Fruit fly (Drosophila melanogaster) whole organism, embryonic: ENCODE data around the gene Hsp70Ab.

Experiments
- Abd-B ChIP-seq: fragments of 200-800 bp; sonication (Bioruptor generic); optimal IDR thresholded peaks from 2 replicates; lab custom pipeline; 2018; ENCODE audit warnings: missing biosample characterization, mild to moderate bottlenecking, missing genetic modification characterization, moderate library complexity
- Adf1 ChIP-seq: fragments of 200-800 bp; sonication (Bioruptor generic); IDR thresholded peaks from 2 replicates; pipeline ENCODE4 v1.3.6; 2022; ENCODE audit warnings: missing biosample characterization, missing genetic modification characterization
- Antp ChIP-seq: fragments of 200-800 bp; sonication (Bioruptor generic); optimal IDR thresholded peaks from 3 replicates; lab custom pipeline; 2016; ENCODE audit warnings: missing biosample characterization, missing genetic modification characterization
- CG10274 ChIP-seq: fragments of 200-800 bp; sonication (Bioruptor generic); optimal IDR thresholded peaks from 3 replicates; lab custom pipeline; 2017; ENCODE audit warnings: missing biosample characterization, mild to moderate bottlenecking, missing genetic modification characterization
- CG10543 ChIP-seq: fragments of 200-800 bp; sonication (Bioruptor generic); optimal IDR thresholded peaks from 3 replicates; lab custom pipeline; 2017; ENCODE audit warnings: missing biosample characterization, mild to moderate bottlenecking, missing genetic modification characterization, moderate library complexity
- CG10654 ChIP-seq: fragments of 200-800 bp; sonication (Bioruptor generic); optimal IDR thresholded peaks from 2 replicates; lab custom pipeline; 2016; ENCODE audit warnings: missing biosample characterization, missing genetic modification characterization
- CG12236 ChIP-seq: fragments of 200-800 bp; sonication (Bioruptor generic); optimal IDR thresholded peaks from 2 replicates; lab custom pipeline; 2016; ENCODE audit warnings: missing biosample characterization, missing genetic modification characterization
- CG13424 ChIP-seq: fragments of 200-800 bp; sonication (Bioruptor generic); optimal IDR thresholded peaks from 2 replicates; lab custom pipeline; 2019; ENCODE audit warnings: missing biosample characterization, mild to moderate bottlenecking, missing genetic modification characterization, moderate library complexity
- CG15479 ChIP-seq: fragments of 200-800 bp; sonication (Bioruptor generic); optimal IDR thresholded peaks from 3 replicates; lab custom pipeline; 2019; ENCODE audit warnings: missing biosample characterization, mild to moderate bottlenecking, missing genetic modification characterization, moderate library complexity
- CG1602 ChIP-seq: fragments of 200-800 bp; sonication (Bioruptor generic); optimal IDR thresholded peaks from 3 replicates; lab custom pipeline; 2016; ENCODE audit warnings: missing biosample characterization, missing genetic modification characterization
- CG1647 ChIP-seq: fragments of 200-800 bp; sonication (Bioruptor generic); optimal IDR thresholded peaks from 3 replicates; lab custom pipeline; 2016; ENCODE audit warnings: missing biosample characterization, missing genetic modification characterization
- CG16779 ChIP-seq: fragments of 200-800 bp; sonication (Bioruptor generic); IDR thresholded peaks from 2 replicates; pipeline ENCODE4 v1.3.6; 2022; ENCODE audit warnings: missing biosample characterization, missing genetic modification characterization
- CG17359 ChIP-seq: fragments of 200-800 bp; sonication (Bioruptor generic); optimal IDR thresholded peaks from 3 replicates; lab custom pipeline; 2018; ENCODE audit warnings: missing biosample characterization, mild to moderate bottlenecking, missing genetic modification characterization, moderate library complexity
- CG30403 ChIP-seq: fragments of 200-800 bp; sonication (Bioruptor generic); optimal IDR thresholded peaks from 3 replicates; lab custom pipeline; 2016; ENCODE audit warnings: missing biosample characterization, missing genetic modification characterization
- CG31224 ChIP-seq: fragments of 200-800 bp; sonication (Bioruptor generic); IDR thresholded peaks from 2 replicates; pipeline ENCODE4 v1.3.6; 2022; ENCODE audit warnings: missing biosample characterization, missing genetic modification characterization
- CG3281 ChIP-seq: fragments of 200-800 bp; sonication (Bioruptor generic); optimal IDR thresholded peaks from 3 replicates; lab custom pipeline; 2017; ENCODE audit warnings: missing biosample characterization, mild to moderate bottlenecking, missing genetic modification characterization
- CG4617 ChIP-seq: fragments of 200-800 bp; sonication (Bioruptor generic); optimal IDR thresholded peaks from 3 replicates; lab custom pipeline; 2016; ENCODE audit warnings: missing biosample characterization, missing genetic modification characterization, borderline replicate concordance
- CG4730 ChIP-seq: fragments of 200-800 bp; sonication (Bioruptor generic); IDR thresholded peaks from 2 replicates; pipeline ENCODE4 v1.3.6; 2022; ENCODE audit warnings: missing biosample characterization, missing genetic modification characterization
- CG5245 ChIP-seq: fragments of 200-800 bp; sonication (Bioruptor generic); optimal IDR thresholded peaks from 3 replicates; lab custom pipeline; 2016; ENCODE audit warnings: missing biosample characterization, missing genetic modification characterization
- D19A ChIP-seq: fragments of 200-800 bp; optimal IDR thresholded peaks from 3 replicates; lab custom pipeline; 2019; ENCODE audit warnings: missing biosample characterization, mild to moderate bottlenecking, missing genetic modification characterization, moderate library complexity
- Doc3 ChIP-seq: fragments of 200-800 bp; sonication (Bioruptor generic); IDR thresholded peaks from 3 replicates; pipeline ENCODE4 v1.3.6; 2022; ENCODE audit warnings: missing biosample characterization, missing genetic modification characterization; ENCODE audit not compliant: partially characterized antibody
- HmgZ ChIP-seq: fragments of 200-800 bp; sonication (Bioruptor generic); optimal IDR thresholded peaks from 2 replicates; lab custom pipeline; 2018; ENCODE audit warnings: missing biosample characterization, mild to moderate bottlenecking, missing genetic modification characterization
- Hr51 ChIP-seq, 2 experiments: fragments of 200-800 bp; sonication (Bioruptor generic); optimal IDR thresholded peaks; 2 replicates in 1 of 2; 3 replicates in 1 of 2; lab custom pipeline; 2016 to 2018; ENCODE audit warnings: missing biosample characterization in 2 of 2, missing genetic modification characterization in 2 of 2, mild to moderate bottlenecking in 1 of 2, moderate library complexity in 1 of 2
- Ravus ChIP-seq: fragments of 200-800 bp; sonication (Bioruptor generic); IDR thresholded peaks from 2 replicates; pipeline ENCODE4 v1.3.6; 2022; ENCODE audit warnings: missing biosample characterization, missing genetic modification characterization
- Sox100B ChIP-seq: fragments of 200-800 bp; sonication (Bioruptor generic); optimal IDR thresholded peaks from 3 replicates; lab custom pipeline; 2018; ENCODE audit warnings: missing biosample characterization, mild to moderate bottlenecking, missing genetic modification characterization
- Ssrp ChIP-seq: fragments of 200-800 bp; sonication (Bioruptor generic); optimal IDR thresholded peaks from 2 replicates; lab custom pipeline; 2018; ENCODE audit warnings: missing biosample characterization, mild to moderate bottlenecking, missing genetic modification characterization, moderate library complexity
- bbx ChIP-seq: fragments of 200-800 bp; sonication (Bioruptor generic); IDR thresholded peaks from 2 replicates; pipeline ENCODE4 v1.3.6; 2022; ENCODE audit warnings: missing biosample characterization, missing genetic modification characterization; ENCODE audit not compliant: partially characterized antibody
- bcd ChIP-seq: fragments of 200-800 bp; sonication (Bioruptor generic); optimal IDR thresholded peaks from 2 replicates; lab custom pipeline; 2017; ENCODE audit warnings: missing biosample characterization, mild to moderate bottlenecking, missing genetic modification characterization
- cad ChIP-seq: fragments of >200 bp; optimal IDR thresholded peaks from 2 replicates; lab custom pipeline; 2017; ENCODE audit warnings: missing biosample characterization, missing genetic modification characterization
- chinmo ChIP-seq: fragments of 200-800 bp; sonication (Bioruptor generic); IDR thresholded peaks from 4 replicates; pipeline ENCODE4 v1.3.6; 2022; ENCODE audit warnings: missing biosample characterization, missing genetic modification characterization; ENCODE audit not compliant: partially characterized antibody
- dimm ChIP-seq: fragments of 200-800 bp; sonication (Bioruptor generic); IDR thresholded peaks from 2 replicates; pipeline ENCODE4 v1.3.6; 2022; ENCODE audit warnings: missing biosample characterization, missing genetic modification characterization
- en ChIP-seq: fragments of 200-800 bp; sonication (Bioruptor generic); optimal IDR thresholded peaks from 2 replicates; lab custom pipeline; 2016; ENCODE audit warnings: missing biosample characterization, missing genetic modification characterization
- esg ChIP-seq: fragments of 200-800 bp; sonication (Bioruptor generic); conservative IDR thresholded peaks from 2 replicates; pipeline ENCODE4 v1.3.6; 2022; ENCODE audit warnings: missing biosample characterization, missing genetic modification characterization
- fru ChIP-seq: fragments of >200 bp; optimal IDR thresholded peaks from 2 replicates; lab custom pipeline; 2017
- gce ChIP-seq: fragments of 200-800 bp; sonication (Bioruptor generic); IDR thresholded peaks from 3 replicates; pipeline ENCODE4 v1.3.6; 2022; ENCODE audit warnings: missing biosample characterization, missing genetic modification characterization
- her ChIP-seq: fragments of 200-800 bp; sonication (Bioruptor generic); optimal IDR thresholded peaks from 2 replicates; lab custom pipeline; 2016; ENCODE audit warnings: missing biosample characterization, missing genetic modification characterization
- inv ChIP-seq: fragments of 200-800 bp; sonication (Bioruptor generic); IDR thresholded peaks from 2 replicates; pipeline ENCODE4 v1.3.6; 2022; ENCODE audit warnings: missing biosample characterization, missing genetic modification characterization; ENCODE audit not compliant: partially characterized antibody
- ken ChIP-seq: fragments of 200-800 bp; sonication (Bioruptor generic); IDR thresholded peaks from 3 replicates; pipeline ENCODE4 v1.3.6; 2022; ENCODE audit warnings: missing biosample characterization, missing genetic modification characterization
- kni ChIP-seq: fragments of 200-800 bp; sonication (Bioruptor generic); optimal IDR thresholded peaks from 3 replicates; lab custom pipeline; 2017; ENCODE audit warnings: mild to moderate bottlenecking, missing biosample characterization, missing genetic modification reagents, missing genetic modification characterization
- nerfin-2 ChIP-seq: fragments of 200-800 bp; sonication (Bioruptor generic); IDR thresholded peaks from 2 replicates; pipeline ENCODE4 v1.3.6; 2022; ENCODE audit warnings: missing biosample characterization, missing genetic modification characterization; ENCODE audit not compliant: partially characterized antibody
- oc ChIP-seq: fragments of 200-800 bp; sonication (Bioruptor generic); optimal IDR thresholded peaks from 2 replicates; lab custom pipeline; 2018; ENCODE audit warnings: missing biosample characterization, mild to moderate bottlenecking, missing genetic modification characterization, moderate library complexity
- run ChIP-seq: fragments of 200-800 bp; sonication (Bioruptor generic); optimal IDR thresholded peaks from 3 replicates; lab custom pipeline; 2018; ENCODE audit warnings: missing biosample characterization, mild to moderate bottlenecking, missing genetic modification characterization
- sim ChIP-seq: fragments of 200-800 bp; sonication (Bioruptor generic); IDR thresholded peaks from 2 replicates; pipeline ENCODE4 v1.3.6; 2022; ENCODE audit warnings: missing biosample characterization, missing genetic modification characterization
- sob ChIP-seq: fragments of 200-800 bp; sonication (Bioruptor generic); IDR thresholded peaks from 2 replicates; pipeline ENCODE4 v1.3.6; 2022; ENCODE audit warnings: missing biosample characterization, missing genetic modification characterization
- stc ChIP-seq: fragments of 200-800 bp; sonication (Bioruptor generic); IDR thresholded peaks from 2 replicates; pipeline ENCODE4 v1.3.6; 2022; ENCODE audit warnings: missing biosample characterization, missing genetic modification characterization
- tgo ChIP-seq: fragments of 200-800 bp; sonication (Bioruptor generic); IDR thresholded peaks from 3 replicates; pipeline ENCODE4 v1.3.6; 2022; ENCODE audit warnings: missing biosample characterization, missing genetic modification characterization
- tio ChIP-seq: fragments of 200-800 bp; sonication (Bioruptor generic); optimal IDR thresholded peaks from 2 replicates; lab custom pipeline; 2017; ENCODE audit warnings: missing biosample characterization, missing genetic modification characterization, inconsistent platforms
- unc-4 ChIP-seq: fragments of 200-800 bp; sonication (Bioruptor generic); IDR thresholded peaks from 2 replicates; pipeline ENCODE4 v1.3.6; 2022; ENCODE audit warnings: missing biosample characterization, missing genetic modification characterization; ENCODE audit not compliant: partially characterized antibody
- vnd ChIP-seq: fragments of 200-800 bp; sonication (Bioruptor generic); IDR thresholded peaks from 3 replicates; pipeline ENCODE4 v1.3.6; 2022; ENCODE audit warnings: missing biosample characterization, missing genetic modification characterization; ENCODE audit not compliant: partially characterized antibody
- wek ChIP-seq: fragments of 200-800 bp; sonication (Bioruptor generic); optimal IDR thresholded peaks from 3 replicates; lab custom pipeline; 2018; ENCODE audit warnings: missing biosample characterization, mild to moderate bottlenecking, missing genetic modification characterization, moderate library complexity

The Hsp70Ab gene

dm6 chr3R:11962739-11963214 is 4.4 kb downstream of the Hsp70Ab start, which contains the start of the genes CG3281 and aurA (continued):
- TF ChIP-seq CG10654 (GFP tag; lab: Kevin White, UChicago) (peak; percentile 61), bcd (GFP tag; lab: Kevin White, UChicago) (peak; percentile 68), bbx (GFP tag; lab: Robert Waterston, UW) (peak; percentile 92), Abd-B (GFP tag; lab: Kevin White, UChicago) (peak; percentile 87), run (tag; lab: Kevin White, UChicago) (no peak), D19A (tag; lab: Kevin White, UChicago) (peak; percentile 24), cad (GFP tag; lab: Kevin White, UChicago) (no peak), Sox100B (no peak), CG4730 (GFP tag; lab: Robert Waterston, UW) (peak; percentile 36; the same call in 1 of the 2 replicates), Doc3 (GFP tag; lab: Robert Waterston, UW) (peak; percentile 98), fru (lab: Kevin White, UChicago) (no peak), kni (GFP tag; lab: Kevin White, UChicago) (peak; percentile 65), Hr51 (GFP tag; optimal IDR thresholded peaks at IDR 0.05; lab: Kevin White, UChicago) (peak; percentile 62 to 76), CG31224 (GFP tag; lab: Robert Waterston, UW) (peak; percentile 18; the same call in 1 of the 2 replicates), CG13424 (tag; lab: Kevin White, UChicago) (peak; percentile 79), CG4617 (peak; percentile 71), tio (GFP tag; lab: Kevin White, UChicago) (no peak), sim (GFP tag; lab: Robert Waterston, UW) (no peak), CG16779 (GFP tag; lab: Robert Waterston, UW) (no peak), wek (no peak), CG15479 (GFP tag; lab: Kevin White, UChicago) (no peak), esg (GFP tag; lab: Robert Waterston, UW) (peak; percentile 49; the same call in 1 of the 2 replicates), CG30403 (GFP tag; lab: Kevin White, UChicago) (peak; percentile 89), Adf1 (GFP tag; lab: Robert Waterston, UW) (no peak), Antp (GFP tag; lab: Kevin White, UChicago) (peak; percentile 72), CG10543 (GFP tag; lab: Kevin White, UChicago) (peak; percentile 77), oc (no peak), Ravus (no peak), vnd (peak; percentile 97), CG5245 (GFP tag; lab: Kevin White, UChicago) (peak; percentile 32), stc (GFP tag; lab: Robert Waterston, UW) (no peak), nerfin-2 (GFP tag; lab: Robert Waterston, UW) (peak; percentile 91; the same call in 1 of the 2 replicates), her (GFP tag; lab: Kevin White, UChicago) (peak; percentile 50), tgo (GFP tag; lab: Robert Waterston, UW) (peak; percentile 49; the same call in 1 of the 3 replicates), ken (peak; percentile 65), Ssrp (peak; percentile 43), CG17359 (peak; percentile 60), sob (GFP tag; lab: Robert Waterston, UW) (peak; percentile 82; the same call in 1 of the 2 replicates), unc-4 (peak; percentile 96), CG3281 (peak; percentile 80), en (GFP tag; lab: Kevin White, UChicago) (no peak), CG1647 (peak; percentile 68), CG1602 (GFP tag; lab: Kevin White, UChicago) (peak; percentile 78), CG10274 (GFP tag; lab: Kevin White, UChicago) (no peak), gce (GFP tag; lab: Robert Waterston, UW) (no peak), chinmo (GFP tag; lab: Robert Waterston, UW) (peak; percentile 86; the same call in 3 of the 4 replicates), HmgZ (tag; lab: Kevin White, UChicago) (peak; percentile 66), inv (GFP tag; lab: Robert Waterston, UW) (peak; percentile 97), CG12236 (GFP tag; lab: Kevin White, UChicago) (peak; percentile 20), dimm (GFP tag; lab: Robert Waterston, UW) (no peak)
